Worm (Caenorhabditis elegans): ENCODE measurements around the gene T09A5.14.

T09A5.14 gene

DNA sequence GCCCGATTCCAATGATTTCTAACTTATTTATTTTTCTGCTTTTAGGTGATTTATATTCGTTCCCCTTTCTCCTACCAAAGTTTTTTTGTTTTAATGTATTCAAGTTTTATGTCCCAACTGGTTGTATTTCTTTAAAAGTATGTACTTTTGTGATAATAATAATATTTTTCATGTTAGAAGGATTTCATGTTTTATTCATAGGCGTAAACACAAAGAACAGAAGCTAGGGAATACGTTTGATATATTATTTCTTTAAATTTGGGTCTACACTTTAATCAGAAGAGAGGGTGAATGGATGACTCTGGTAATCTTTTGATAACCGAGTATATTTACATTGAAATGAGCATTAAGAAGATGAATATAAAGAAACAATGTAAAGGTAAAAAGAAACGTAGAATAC lies 33.9 kb downstream of the T09A5.14 start:
- TF ChIP-seq hlh-1 (tag; optimal IDR thresholded peaks at IDR 0.05) (no peak), unc-62 (GFP tag; optimal IDR thresholded peaks at IDR 0.05) (no peak), nhr-237 (tag; optimal IDR thresholded peaks at IDR 0.05) (no peak), drap-1 (GFP tag; optimal IDR thresholded peaks at IDR 0.05) (no peak), ceh-83 (GFP tag; optimal IDR thresholded peaks at IDR 0.05) (no peak), pha-4 (tag; optimal IDR thresholded peaks at IDR 0.05) (no peak), nhr-28 (tag; optimal IDR thresholded peaks at IDR 0.05) (no peak)

ce11 chrII:7870062-7870461 lies 37.9 kb downstream of the T09A5.14 start, which contains the start of gene ztf-17:
Gene ztf-17, minus strand, starts transcription at chrII:7870162.
- TF ChIP-seq lin-13 (tag; optimal IDR thresholded peaks at IDR 0.05) = no peak

DNA sequence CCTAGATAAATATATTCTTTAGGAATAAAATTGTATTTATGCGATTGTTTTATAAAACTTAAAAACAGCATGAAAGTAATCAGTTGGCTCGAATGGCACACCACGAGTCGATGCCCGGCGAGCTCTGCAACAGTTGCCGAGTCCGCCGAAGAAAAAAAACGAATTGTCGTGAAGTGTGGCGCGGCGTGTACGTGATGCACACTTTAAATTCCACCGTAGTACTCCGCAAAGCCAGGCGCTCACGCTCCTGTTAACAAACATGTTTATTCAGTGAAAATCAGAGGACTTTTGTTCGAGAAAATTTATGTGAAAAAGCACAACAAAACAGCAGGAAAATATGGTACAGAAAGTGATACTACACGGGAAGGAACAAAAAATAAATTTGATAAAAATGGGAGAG lies 38.5 kb downstream of the T09A5.14 start:
- TF ChIP-seq zip-8 (tag; optimal IDR thresholded peaks at IDR 0.05) = no peak
- TF ChIP-seq ham-2 (GFP tag; optimal IDR thresholded peaks at IDR 0.05) = no peak
- no peak for TF ChIP-seq cnd-1 (tag; optimal IDR thresholded peaks at IDR 0.05)
- no peak for TF ChIP-seq ceh-39 (tag; optimal IDR thresholded peaks at IDR 0.05)
- peak; percentile 93 for TF ChIP-seq lsy-2 (tag; optimal IDR thresholded peaks at IDR 0.05)
- TF ChIP-seq sptf-1 (tag; optimal IDR thresholded peaks at IDR 0.05) = no peak
- no peak for TF ChIP-seq unc-39 (tag; optimal IDR thresholded peaks at IDR 0.05)
- no peak for TF ChIP-seq tbx-8 (GFP tag; optimal IDR thresholded peaks at IDR 0.05)
- no peak for TF ChIP-seq lin-13 (tag; optimal IDR thresholded peaks at IDR 0.05)
- peak; percentile 54 for TF ChIP-seq hlh-1 (tag; optimal IDR thresholded peaks at IDR 0.05)
- TF ChIP-seq blmp-1 (tag; optimal IDR thresholded peaks at IDR 0.05) = no peak
- TF ChIP-seq bed-3 (GFP tag; optimal IDR thresholded peaks at IDR 0.05) = no peak
- TF ChIP-seq elt-1 (tag; optimal IDR thresholded peaks at IDR 0.05; ENCODE audit: borderline replicate concordance, insufficient read depth) = no peak
- no peak for TF ChIP-seq nhr-12 (tag; optimal IDR thresholded peaks at IDR 0.05)
- no peak for TF ChIP-seq sem-2 (GFP tag; optimal IDR thresholded peaks at IDR 0.05)
- peak; percentile 10 for TF ChIP-seq mep-1 (tag; optimal IDR thresholded peaks at IDR 0.05)
- no peak for TF ChIP-seq mls-2 (tag; optimal IDR thresholded peaks at IDR 0.05)
- no peak for TF ChIP-seq nhr-2 (tag; optimal IDR thresholded peaks at IDR 0.05)
- no peak for TF ChIP-seq ceh-43 (GFP tag; optimal IDR thresholded peaks at IDR 0.05)
- TF ChIP-seq ztf-11 (tag; optimal IDR thresholded peaks at IDR 0.05) = no peak
- no peak for TF ChIP-seq ces-1 (GFP tag; optimal IDR thresholded peaks at IDR 0.05)

DNA sequence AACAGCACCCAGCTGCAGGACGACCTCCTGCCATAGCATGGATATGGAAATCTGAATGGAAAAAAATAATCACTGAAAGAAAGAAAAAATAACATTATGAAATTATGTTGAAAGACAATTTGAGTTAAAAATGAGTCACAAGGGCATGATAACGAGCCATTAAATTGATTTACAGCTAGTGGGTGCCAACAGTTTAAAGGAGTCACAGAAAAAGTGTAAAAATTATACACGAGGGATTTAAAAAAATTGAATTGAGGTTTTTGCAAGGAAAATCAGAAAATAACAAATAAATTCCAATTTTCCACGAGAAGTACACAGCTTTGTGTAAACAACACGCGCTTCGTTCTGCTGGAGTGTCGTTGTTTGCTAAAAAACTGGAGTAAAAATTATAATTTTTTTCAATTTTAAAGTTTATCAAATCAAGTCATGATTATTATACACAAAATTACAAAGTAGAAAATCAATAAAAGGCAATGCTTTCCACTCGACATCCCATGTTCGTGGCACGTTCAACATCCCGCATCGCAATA lies 41.8 kb downstream of the T09A5.14 start, which contains the start of gene T01H3.3:
Gene T01H3.3, minus strand, starts transcription at position 51 of the 530 bp plus-strand sequence.
- no peak for TF ChIP-seq nhr-28 (tag; optimal IDR thresholded peaks at IDR 0.05)
- TF ChIP-seq drap-1 (GFP tag; optimal IDR thresholded peaks at IDR 0.05) = no peak
- TF ChIP-seq lsy-2 (tag; optimal IDR thresholded peaks at IDR 0.05) = peak; percentile 42

- TF ChIP-seq elt-3 (tag; optimal IDR thresholded peaks at IDR 0.05) (no peak), bed-3 (GFP tag; optimal IDR thresholded peaks at IDR 0.05) (no peak), snpc-4 (tag; optimal IDR thresholded peaks at IDR 0.05) (no peak), hlh-1 (tag; optimal IDR thresholded peaks at IDR 0.05) (no peak), mls-2 (tag; optimal IDR thresholded peaks at IDR 0.05) (no peak), cnd-1 (tag; optimal IDR thresholded peaks at IDR 0.05) (no peak), zip-8 (tag; optimal IDR thresholded peaks at IDR 0.05) (no peak), tbx-8 (GFP tag; optimal IDR thresholded peaks at IDR 0.05) (no peak), unc-120 (tag; optimal IDR thresholded peaks at IDR 0.05; ENCODE audit: poor library complexity, severe bottlenecking) (no peak), M03D4.4 (tag; optimal IDR thresholded peaks at IDR 0.05) (no peak), lin-13 (tag; optimal IDR thresholded peaks at IDR 0.05) (no peak), nhr-12 (tag; optimal IDR thresholded peaks at IDR 0.05) (no peak), nhr-28 (tag; optimal IDR thresholded peaks at IDR 0.05) (no peak), ceh-83 (GFP tag; optimal IDR thresholded peaks at IDR 0.05) (no peak), pha-4 (tag; optimal IDR thresholded peaks at IDR 0.05) (no peak), nhr-237 (tag; optimal IDR thresholded peaks at IDR 0.05) (no peak), elt-1 (tag; optimal IDR thresholded peaks at IDR 0.05; ENCODE audit: borderline replicate concordance, insufficient read depth) (no peak), ceh-43 (GFP tag; optimal IDR thresholded peaks at IDR 0.05) (no peak), ztf-11 (tag; optimal IDR thresholded peaks at IDR 0.05) (no peak), ceh-39 (tag; optimal IDR thresholded peaks at IDR 0.05) (no peak)
Measured at ce11 chrII:7877744-7878468, 45.8 kb downstream of the T09A5.14 start, which contains the start of gene T01H3.2. Gene T01H3.2, minus strand, starts transcription at chrII:7877994.
